Fruit fly (Drosophila melanogaster) whole organism, embryonic: ENCODE measurements around the gene CG32797.
A peak's percentile ranks its signal among the peaks of the same experiment; 100 is the strongest.

ENCODE experiments used
- B-H1 ChIP-seq: fragments of 200-800 bp; sonication (Bioruptor generic); IDR thresholded peaks from 3 replicates; pipeline ENCODE4 v1.3.6; 2022; ENCODE audit warnings: missing biosample characterization, missing genetic modification characterization
- CG10462 ChIP-seq: fragments of 200-800 bp; sonication (Bioruptor generic); optimal IDR thresholded peaks from 2 replicates; lab custom pipeline; 2016; ENCODE audit warnings: missing biosample characterization, missing genetic modification characterization
- CG11504 ChIP-seq: fragments of 200-800 bp; sonication (Bioruptor generic); optimal IDR thresholded peaks from 3 replicates; lab custom pipeline; 2019; ENCODE audit warnings: missing biosample characterization, mild to moderate bottlenecking, missing genetic modification characterization, moderate library complexity
- CG12391 ChIP-seq: fragments of 200-800 bp; sonication (Bioruptor generic); optimal IDR thresholded peaks from 3 replicates; lab custom pipeline; 2018; ENCODE audit warnings: missing biosample characterization, mild to moderate bottlenecking, missing genetic modification characterization, moderate library complexity
- CG14014 ChIP-seq: fragments of 200-800 bp; sonication (Bioruptor generic); IDR thresholded peaks from 2 replicates; pipeline ENCODE4 v1.3.6; 2022; ENCODE audit warnings: missing biosample characterization, missing genetic modification characterization
- CG2129 ChIP-seq: fragments of 200-800 bp; sonication (Bioruptor generic); IDR thresholded peaks from 2 replicates; pipeline ENCODE4 v1.3.6; 2022; ENCODE audit warnings: missing biosample characterization, missing genetic modification characterization; ENCODE audit not compliant: partially characterized antibody
- CG30403 ChIP-seq: fragments of 200-800 bp; sonication (Bioruptor generic); optimal IDR thresholded peaks from 3 replicates; lab custom pipeline; 2016; ENCODE audit warnings: missing biosample characterization, missing genetic modification characterization
- CG34376 ChIP-seq: fragments of 200-800 bp; sonication (Bioruptor generic); optimal IDR thresholded peaks from 2 replicates; lab custom pipeline; 2018; ENCODE audit warnings: missing biosample characterization, mild to moderate bottlenecking, missing genetic modification characterization
- CG34422 ChIP-seq: fragments of 200-800 bp; sonication (Bioruptor generic); IDR thresholded peaks from 3 replicates; pipeline ENCODE4 v1.3.6; 2022; ENCODE audit warnings: missing biosample characterization, missing genetic modification characterization
- CG6254 ChIP-seq: fragments of 200-800 bp; sonication (Bioruptor generic); optimal IDR thresholded peaks from 3 replicates; lab custom pipeline; 2017; ENCODE audit warnings: mild to moderate bottlenecking, missing biosample characterization, missing genetic modification reagents, missing genetic modification characterization
- CG7556 ChIP-seq: fragments of 200-800 bp; sonication (Bioruptor generic); optimal IDR thresholded peaks from 2 replicates; lab custom pipeline; 2017; ENCODE audit warnings: missing biosample characterization, mild to moderate bottlenecking, missing genetic modification characterization
- CG8765 ChIP-seq: fragments of 200-800 bp; sonication (Bioruptor generic); IDR thresholded peaks from 2 replicates; pipeline ENCODE4 v1.3.6; 2022; ENCODE audit warnings: missing biosample characterization, missing genetic modification characterization
- CG8944 ChIP-seq: fragments of 200-800 bp; sonication (Bioruptor generic); optimal IDR thresholded peaks from 3 replicates; lab custom pipeline; 2016; ENCODE audit warnings: missing biosample characterization, missing genetic modification characterization
- CHES-1-like ChIP-seq: fragments of 200-800 bp; sonication (Bioruptor generic); optimal IDR thresholded peaks from 2 replicates; lab custom pipeline; 2016; ENCODE audit warnings: missing biosample characterization, missing genetic modification characterization
- D ChIP-seq, 2 experiments: fragments of 200-800 bp in 1 of 2; fragments of >200 bp in 1 of 2; sonication (Bioruptor generic) in 1 of 2; optimal IDR thresholded peaks; 2 replicates in 1 of 2; 3 replicates in 1 of 2; lab custom pipeline; 2017; ENCODE audit warnings: mild to moderate bottlenecking in 1 of 2, missing biosample characterization in 1 of 2, missing genetic modification characterization in 1 of 2, missing genetic modification reagents in 1 of 2
- Dip2 ChIP-seq: fragments of 200-800 bp; sonication (Bioruptor generic); IDR thresholded peaks from 2 replicates; pipeline ENCODE4 v1.3.6; 2022; ENCODE audit warnings: missing biosample characterization, missing genetic modification characterization
- Ets65A ChIP-seq: fragments of 200-800 bp; sonication (Bioruptor generic); peaks from one replicate; lab custom pipeline; 2016; ENCODE audit warnings: missing biosample characterization, missing genetic modification characterization
- Ets97D ChIP-seq: fragments of 200-800 bp; sonication (Bioruptor generic); optimal IDR thresholded peaks from 3 replicates; lab custom pipeline; 2016; ENCODE audit warnings: missing biosample characterization, missing genetic modification characterization
- Gug ChIP-seq: fragments of 200-800 bp; sonication (Bioruptor generic); IDR thresholded peaks from 4 replicates; pipeline ENCODE4 v1.3.6; 2022; ENCODE audit warnings: missing biosample characterization, missing genetic modification characterization
- Hr51 ChIP-seq, 2 experiments: fragments of 200-800 bp; sonication (Bioruptor generic); optimal IDR thresholded peaks; 2 replicates in 1 of 2; 3 replicates in 1 of 2; lab custom pipeline; 2016 to 2018; ENCODE audit warnings: missing biosample characterization in 2 of 2, missing genetic modification characterization in 2 of 2, mild to moderate bottlenecking in 1 of 2, moderate library complexity in 1 of 2
- Jarid2 ChIP-seq: fragments of 200-800 bp; sonication (Bioruptor generic); optimal IDR thresholded peaks from 3 replicates; lab custom pipeline; 2017; ENCODE audit warnings: mild to moderate bottlenecking, missing biosample characterization, missing genetic modification reagents, missing genetic modification characterization
- Meics ChIP-seq: fragments of 200-800 bp; sonication (Bioruptor generic); optimal IDR thresholded peaks from 2 replicates; lab custom pipeline; 2017; ENCODE audit warnings: missing biosample characterization, mild to moderate bottlenecking, missing genetic modification characterization
- Oli ChIP-seq: fragments of 200-800 bp; sonication (Bioruptor generic); optimal IDR thresholded peaks from 2 replicates; lab custom pipeline; 2018; ENCODE audit warnings: missing biosample characterization, mild to moderate bottlenecking, missing genetic modification characterization, moderate library complexity
- Opbp ChIP-seq: fragments of 200-800 bp; sonication (Bioruptor generic); IDR thresholded peaks from 3 replicates; pipeline ENCODE4 v1.3.6; 2022; ENCODE audit warnings: missing biosample characterization, missing genetic modification characterization; ENCODE audit not compliant: partially characterized antibody
- Rx ChIP-seq: fragments of 200-800 bp; sonication (Bioruptor generic); IDR thresholded peaks from 2 replicates; pipeline ENCODE4 v1.3.6; 2022; ENCODE audit warnings: missing biosample characterization, missing genetic modification characterization
- Scr ChIP-seq: fragments of 200-800 bp; sonication (Bioruptor generic); IDR thresholded peaks from 2 replicates; pipeline ENCODE4 v1.3.6; 2022; ENCODE audit warnings: missing biosample characterization, missing genetic modification characterization; ENCODE audit not compliant: partially characterized antibody
- Tbp ChIP-seq: fragments of >200 bp; optimal IDR thresholded peaks from 2 replicates; lab custom pipeline; 2018; ENCODE audit warnings: missing biosample characterization, missing genetic modification characterization
- ato ChIP-seq: fragments of 200-800 bp; sonication (Bioruptor generic); IDR thresholded peaks from 2 replicates; pipeline ENCODE4 v1.3.6; 2022; ENCODE audit warnings: missing biosample characterization, missing genetic modification characterization; ENCODE audit not compliant: partially characterized antibody
- bsh ChIP-seq, 2 experiments: fragments of 200-800 bp; sonication (Bioruptor generic); optimal IDR thresholded peaks; 2 replicates each; lab custom pipeline; 2017 to 2018; ENCODE audit warnings: mild to moderate bottlenecking in 2 of 2, missing biosample characterization in 2 of 2, missing genetic modification characterization in 2 of 2, moderate library complexity in 1 of 2
- chinmo ChIP-seq: fragments of 200-800 bp; sonication (Bioruptor generic); IDR thresholded peaks from 4 replicates; pipeline ENCODE4 v1.3.6; 2022; ENCODE audit warnings: missing biosample characterization, missing genetic modification characterization; ENCODE audit not compliant: partially characterized antibody
- dpn ChIP-seq, 2 experiments: fragments of 200-800 bp; sonication (Bioruptor generic); optimal IDR thresholded peaks; 3 replicates each; lab custom pipeline; 2016; ENCODE audit warnings: missing biosample characterization in 2 of 2, missing genetic modification characterization in 2 of 2
- dysf ChIP-seq: fragments of 200-800 bp; sonication (Bioruptor generic); IDR thresholded peaks from 3 replicates; pipeline ENCODE4 v1.3.6; 2022; ENCODE audit warnings: missing biosample characterization, missing genetic modification characterization
- en ChIP-seq: fragments of 200-800 bp; sonication (Bioruptor generic); optimal IDR thresholded peaks from 2 replicates; lab custom pipeline; 2016; ENCODE audit warnings: missing biosample characterization, missing genetic modification characterization
- gce ChIP-seq: fragments of 200-800 bp; sonication (Bioruptor generic); IDR thresholded peaks from 3 replicates; pipeline ENCODE4 v1.3.6; 2022; ENCODE audit warnings: missing biosample characterization, missing genetic modification characterization
- klu ChIP-seq: fragments of 200-800 bp; sonication (Bioruptor generic); IDR thresholded peaks from 2 replicates; pipeline ENCODE4 v1.3.6; 2022; ENCODE audit warnings: missing biosample characterization, missing genetic modification characterization
- peb ChIP-seq: fragments of 200-800 bp; sonication (Bioruptor generic); IDR thresholded peaks from 2 replicates; pipeline ENCODE4 v1.3.6; 2022; ENCODE audit warnings: missing biosample characterization, missing genetic modification characterization
- pzg ChIP-seq: fragments of 200-800 bp; sonication (Bioruptor generic); optimal IDR thresholded peaks from 3 replicates; lab custom pipeline; 2018; ENCODE audit warnings: missing biosample characterization, mild to moderate bottlenecking, missing genetic modification characterization, moderate library complexity
- sens ChIP-seq: fragments of 200-800 bp; sonication (Bioruptor generic); peaks from one replicate; lab custom pipeline; 2016; ENCODE audit warnings: missing biosample characterization, missing genetic modification characterization
- sima ChIP-seq: fragments of 200-800 bp; sonication (Bioruptor generic); optimal IDR thresholded peaks from 2 replicates; lab custom pipeline; 2016; ENCODE audit warnings: missing biosample characterization, missing genetic modification characterization
- slou ChIP-seq: fragments of 200-800 bp; sonication (Bioruptor generic); optimal IDR thresholded peaks from 3 replicates; lab custom pipeline; 2016; ENCODE audit warnings: missing biosample characterization, missing genetic modification characterization
- sna ChIP-seq: fragments of 200-800 bp; sonication (Bioruptor generic); IDR thresholded peaks from 2 replicates; pipeline ENCODE4 v1.3.6; 2022; ENCODE audit warnings: missing biosample characterization, missing genetic modification characterization; ENCODE audit not compliant: partially characterized antibody
- tin ChIP-seq: fragments of 200-800 bp; sonication (Bioruptor generic); optimal IDR thresholded peaks from 3 replicates; lab custom pipeline; 2016; ENCODE audit warnings: missing biosample characterization, missing genetic modification characterization
- ttk ChIP-seq: fragments of 200-800 bp; sonication (Bioruptor generic); IDR thresholded peaks from 2 replicates; pipeline ENCODE4 v2.1.2; 2022; ENCODE audit warnings: missing biosample characterization, missing genetic modification characterization

Gene CG32797

dm6 chrX:2455337-2456246, 29.9 kb upstream of the CG32797 start (continued):
- peak; percentile 57 for TF ChIP-seq Ets65A (GFP tag; lab: Kevin White, UChicago)
- no peak for TF ChIP-seq Tbp (GFP tag; lab: Kevin White, UChicago)
- TF ChIP-seq sens (GFP tag; lab: Kevin White, UChicago) = peak; percentile 60
- TF ChIP-seq peb (GFP tag; lab: Robert Waterston, UW) = no peak
- TF ChIP-seq CG8944 (GFP tag; lab: Kevin White, UChicago) = no peak
- no peak for TF ChIP-seq CG14014
- no peak for TF ChIP-seq tin (GFP tag; lab: Kevin White, UChicago)
- TF ChIP-seq CG7556 (GFP tag; lab: Kevin White, UChicago) = no peak
- TF ChIP-seq dysf (GFP tag; lab: Robert Waterston, UW) = peak; percentile 37; the same call in 2 of the 3 replicates
- TF ChIP-seq Dip2 (GFP tag; lab: Robert Waterston, UW) = no peak
- TF ChIP-seq klu (GFP tag; lab: Robert Waterston, UW) = no peak
- no peak for TF ChIP-seq slou
- TF ChIP-seq Gug = no peak
- TF ChIP-seq, all 482 proteins: peak for 21

dm6 chrX:2453772-2454171, 28.1 kb upstream of the CG32797 start:
- peak; percentile 97 for TF ChIP-seq CG11504
- peak; percentile 39 for TF ChIP-seq D (optimal IDR thresholded peaks at IDR 0.05; lab: Kevin White, UChicago)
- no peak for TF ChIP-seq D (GFP tag; optimal IDR thresholded peaks at IDR 0.05; lab: Kevin White, UChicago)
- TF ChIP-seq Oli = no peak
- TF ChIP-seq pzg (GFP tag; lab: Kevin White, UChicago) = no peak
- peak; percentile 66 for TF ChIP-seq Ets65A (GFP tag; lab: Kevin White, UChicago)
- TF ChIP-seq sens (GFP tag; lab: Kevin White, UChicago) = peak; percentile 34
- TF ChIP-seq Meics (GFP tag; lab: Kevin White, UChicago) = no peak
- TF ChIP-seq, all 482 proteins: peak for 4

- peak in 1 of 2 experiments; percentile 56 for TF ChIP-seq bsh (GFP tag; optimal IDR thresholded peaks at IDR 0.05; lab: Kevin White, UChicago)
- TF ChIP-seq Ets65A (GFP tag; lab: Kevin White, UChicago) = no peak
Observed at dm6 chrX:2452734-2453133, 27.1 kb upstream of the CG32797 start.

- peak; percentile 93 for TF ChIP-seq Scr
- TF ChIP-seq Jarid2 (GFP tag; lab: Kevin White, UChicago) = peak; percentile 18
- no peak for TF ChIP-seq sima (GFP tag; lab: Kevin White, UChicago)
- TF ChIP-seq en = no peak
- peak; percentile 31 for TF ChIP-seq Ets97D
- TF ChIP-seq sna (GFP tag; lab: Robert Waterston, UW) = peak; percentile 84
- peak; percentile 91 for TF ChIP-seq Opbp
- TF ChIP-seq CG12391 (tag; lab: Kevin White, UChicago) = peak; percentile 30
- peak; percentile 8 for TF ChIP-seq CG34376 (GFP tag; lab: Kevin White, UChicago)
- TF ChIP-seq ttk (GFP tag; lab: Robert Waterston, UW) = no peak
- TF ChIP-seq gce (GFP tag; lab: Robert Waterston, UW) = no peak
- peak; percentile 84 for TF ChIP-seq ato (GFP tag; lab: Robert Waterston, UW)
- TF ChIP-seq B-H1 (GFP tag; lab: Robert Waterston, UW) = no peak
- no peak for TF ChIP-seq Hr51 (GFP tag; optimal IDR thresholded peaks at IDR 0.05; lab: Kevin White, UChicago)
- no peak for TF ChIP-seq CHES-1-like (GFP tag; lab: Kevin White, UChicago)
- TF ChIP-seq chinmo (GFP tag; lab: Robert Waterston, UW) = peak; percentile 88
- TF ChIP-seq Rx (GFP tag; lab: Robert Waterston, UW) = no peak
- no peak for TF ChIP-seq CG10462 (GFP tag; lab: Kevin White, UChicago)
- no peak for TF ChIP-seq CG6254 (GFP tag; lab: Kevin White, UChicago)
- no peak for TF ChIP-seq CG8765 (GFP tag; lab: Robert Waterston, UW)
- peak; percentile 80 for TF ChIP-seq CG2129 (GFP tag; lab: Robert Waterston, UW)
- TF ChIP-seq Tbp (GFP tag; lab: Kevin White, UChicago) = no peak
- TF ChIP-seq CG34422 (GFP tag; lab: Robert Waterston, UW) = peak; percentile 53; the same call in 1 of the 3 replicates
- peak; percentile 18 for TF ChIP-seq CG30403 (GFP tag; lab: Kevin White, UChicago)
- TF ChIP-seq dpn (GFP tag; optimal IDR thresholded peaks at IDR 0.05; lab: Kevin White, UChicago) = peak; percentile 19 to 28
Observed at dm6 chrX:2447750-2448299, 22.2 kb upstream of the CG32797 start, which contains the start of gene z. Gene z (plus strand): TSS chrX:2447769.
